Fruit fly (Drosophila melanogaster): ENCODE measurements around the gene Ost48.

The Ost48 gene

dm6 chrX:9193604-9194003, 35.3 kb upstream of the Ost48 start, which contains the start of gene CG12106 (continued):
- TF ChIP-seq CG6254 (GFP tag; optimal IDR thresholded peaks at IDR 0.05), result peak; percentile 31
- TF ChIP-seq Ada2b (GFP tag; IDR thresholded peaks at IDR 0.05), result 0 out of 2 replicates have a peak, but pooled peaks have one; percentile 30
- TF ChIP-seq CG12659 (GFP tag; optimal IDR thresholded peaks at IDR 0.05), result peak; percentile 48
- peak; percentile 8 for TF ChIP-seq cwo (GFP tag; optimal IDR thresholded peaks at IDR 0.05)
- peak; percentile 19 for TF ChIP-seq schlank (tag; optimal IDR thresholded peaks at IDR 0.05)
- no peak for TF ChIP-seq CG6765 (GFP tag; optimal IDR thresholded peaks at IDR 0.05)
- TF ChIP-seq CG17186 (GFP tag; optimal IDR thresholded peaks at IDR 0.05), result peak; percentile 99
- peak; percentile 8 for TF ChIP-seq Sox100B (GFP tag; optimal IDR thresholded peaks at IDR 0.05)
- peak; percentile 3 for TF ChIP-seq HmgZ (tag; optimal IDR thresholded peaks at IDR 0.05)
- TF ChIP-seq CG7372 (GFP tag; IDR thresholded peaks at IDR 0.05), result peak; percentile 53; the same call in 1 of the 2 replicates
- peak; percentile 26 for TF ChIP-seq CG1602 (GFP tag; optimal IDR thresholded peaks at IDR 0.05)
- TF ChIP-seq bcd (GFP tag; optimal IDR thresholded peaks at IDR 0.05), result peak; percentile 20
- peak in 1 of 2 experiments; percentile 14 for TF ChIP-seq chif (GFP tag; optimal IDR thresholded peaks at IDR 0.05)
- peak; percentile 6 for TF ChIP-seq CG13624 (GFP tag; optimal IDR thresholded peaks at IDR 0.05)
- TF ChIP-seq CG34224 (GFP tag; IDR thresholded peaks at IDR 0.05; ENCODE audit: partially characterized antibody), result no peak
- TF ChIP-seq CG18619 (GFP tag; optimal IDR thresholded peaks at IDR 0.05), result peak; percentile 33
- peak; percentile 32 for TF ChIP-seq CG12155 (GFP tag; optimal IDR thresholded peaks at IDR 0.05)
- peak; percentile 37 for TF ChIP-seq CG10147 (GFP tag; optimal IDR thresholded peaks at IDR 0.05)
- peak; percentile 31 for TF ChIP-seq CG33557 (GFP tag; optimal IDR thresholded peaks at IDR 0.05)
- 0 out of 2 replicates have a peak, but pooled peaks have one; percentile 37 for TF ChIP-seq Rx (GFP tag; IDR thresholded peaks at IDR 0.05)
- no peak for TF ChIP-seq CG17912 (GFP tag; optimal IDR thresholded peaks at IDR 0.05)
- peak; percentile 65 for TF ChIP-seq CG2678 (tag; optimal IDR thresholded peaks at IDR 0.05)
- TF ChIP-seq Gug (GFP tag; IDR thresholded peaks at IDR 0.05), result peak; percentile 35; the same call in 1 of the 4 replicates
- TF ChIP-seq CG11504 (tag; optimal IDR thresholded peaks at IDR 0.05), result peak; percentile 60
- TF ChIP-seq fd96Cb (tag; optimal IDR thresholded peaks at IDR 0.05), result peak; percentile 37
- no peak for TF ChIP-seq Opbp (GFP tag; IDR thresholded peaks at IDR 0.05; ENCODE audit: partially characterized antibody)
- TF ChIP-seq ems (GFP tag; optimal IDR thresholded peaks at IDR 0.05), result peak; percentile 8
- TF ChIP-seq shn (GFP tag; optimal IDR thresholded peaks at IDR 0.05), result peak; percentile 38
- 0 out of 2 replicates have a peak, but pooled peaks have one; percentile 36 for TF ChIP-seq CG14014 (GFP tag; IDR thresholded peaks at IDR 0.05)
- TF ChIP-seq E2f1 (GFP tag; IDR thresholded peaks at IDR 0.05), result peak; percentile 40
- peak; percentile 11 for TF ChIP-seq jumu (GFP tag; optimal IDR thresholded peaks at IDR 0.05)
- TF ChIP-seq pros (GFP tag; optimal IDR thresholded peaks at IDR 0.05), result no peak
- TF ChIP-seq Ets65A (GFP tag), result peak; percentile 37
- TF ChIP-seq CG12219 (GFP tag; optimal IDR thresholded peaks at IDR 0.05), result peak; percentile 1
- TF ChIP-seq CG10267 (tag; optimal IDR thresholded peaks at IDR 0.05), result peak; percentile 14
- TF ChIP-seq bsh (GFP tag; optimal IDR thresholded peaks at IDR 0.05), result peak in 1 of 2 experiments; percentile 46
- TF ChIP-seq B-H1 (GFP tag; IDR thresholded peaks at IDR 0.05), result 0 out of 3 replicates have a peak, but pooled peaks have one; percentile 20
- TF ChIP-seq al (GFP tag; IDR thresholded peaks at IDR 0.05), result peak; percentile 7; the same call in 1 of the 2 replicates
- TF ChIP-seq Mrtf (GFP tag; IDR thresholded peaks at IDR 0.05), result peak; percentile 24; the same call in 1 of the 3 replicates
- TF ChIP-seq CG2116 (GFP tag; optimal IDR thresholded peaks at IDR 0.05), result peak; percentile 3
- TF ChIP-seq TFAM (GFP tag; optimal IDR thresholded peaks at IDR 0.05), result no peak
- TF ChIP-seq CG6683 (GFP tag; optimal IDR thresholded peaks at IDR 0.05), result no peak
- TF ChIP-seq nerfin-1 (tag; optimal IDR thresholded peaks at IDR 0.05), result peak; percentile 5
- TF ChIP-seq CHES-1-like (GFP tag; optimal IDR thresholded peaks at IDR 0.05), result peak; percentile 15
- peak; percentile 46 for TF ChIP-seq Meics (GFP tag; optimal IDR thresholded peaks at IDR 0.05)
- TF ChIP-seq CG12942 (GFP tag; optimal IDR thresholded peaks at IDR 0.05), result peak; percentile 34
- TF ChIP-seq chn (GFP tag; optimal IDR thresholded peaks at IDR 0.05), result peak; percentile 19
- TF ChIP-seq CG6689 (GFP tag; IDR thresholded peaks at IDR 0.05), result peak; percentile 28; the same call in 1 of the 2 replicates
- TF ChIP-seq Pdp1 (GFP tag; optimal IDR thresholded peaks at IDR 0.05), result peak in 1 of 2 experiments; percentile 20
